Worm (Caenorhabditis elegans): ENCODE measurements around the gene K09A9.8.
A peak's percentile ranks its signal among the peaks of the same experiment; 100 is the strongest.

DNA sequence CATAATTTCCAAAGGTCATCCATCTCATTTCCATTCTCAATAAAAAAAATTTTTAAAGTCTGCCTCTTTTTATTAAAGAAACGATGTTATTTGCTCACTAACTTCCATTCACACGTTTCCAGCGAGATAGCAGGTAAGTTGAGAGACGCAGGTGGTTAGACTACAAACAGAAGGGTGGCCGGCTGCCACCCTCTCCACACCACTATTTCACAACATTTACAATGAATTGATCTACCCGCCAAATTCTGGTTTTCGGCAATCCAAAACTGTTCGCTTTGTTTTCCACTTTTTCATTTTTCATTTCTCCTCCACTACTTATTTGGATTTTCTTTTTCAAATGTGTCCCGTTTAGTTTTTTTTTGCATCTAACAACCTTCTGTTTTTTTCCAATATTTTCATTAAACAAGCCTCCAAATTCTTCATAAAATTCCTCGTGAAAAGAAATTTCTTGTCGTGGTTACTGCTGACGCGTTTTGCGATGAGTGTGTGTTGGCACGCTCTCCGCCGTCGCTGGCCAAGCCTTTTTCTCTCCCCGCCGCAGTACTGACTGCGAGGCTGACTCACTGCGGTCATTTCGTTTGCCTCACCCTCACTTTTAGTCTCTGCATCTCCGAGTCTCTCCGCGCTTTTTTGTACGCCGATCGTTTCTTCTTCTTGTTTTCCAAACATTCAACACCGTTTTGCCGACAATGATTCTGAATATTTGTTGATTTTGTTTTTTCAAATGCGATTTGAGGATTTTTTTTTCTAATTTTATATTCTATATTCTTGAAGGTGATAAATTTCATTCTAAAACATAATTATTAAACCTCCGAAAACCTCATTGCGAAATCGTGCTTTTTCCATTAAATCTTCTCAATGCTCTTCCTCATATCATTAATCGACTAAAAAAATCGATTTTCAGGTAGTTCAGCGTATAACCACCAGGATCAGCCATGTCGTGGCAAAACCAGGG is 28.7 kb downstream of the K09A9.8 start, which contains the start of gene dyn-1:
- no peak for TF ChIP-seq ZK546.5 (tag; optimal IDR thresholded peaks at IDR 0.05)
- no peak for TF ChIP-seq daf-12 (tag; optimal IDR thresholded peaks at IDR 0.05)
- no peak for TF ChIP-seq nhr-67 (tag; optimal IDR thresholded peaks at IDR 0.05)
- no peak for TF ChIP-seq fkh-10 (GFP tag; optimal IDR thresholded peaks at IDR 0.05)
- TF ChIP-seq nhr-237 (tag; optimal IDR thresholded peaks at IDR 0.05) = no peak
- TF ChIP-seq pqm-1 (tag; optimal IDR thresholded peaks at IDR 0.05) = peak; percentile 3
- TF ChIP-seq ceh-16 (tag; optimal IDR thresholded peaks at IDR 0.05) = no peak
- no peak for TF ChIP-seq aly-2 (tag; optimal IDR thresholded peaks at IDR 0.05)
- no peak for TF ChIP-seq ztf-4 (tag; optimal IDR thresholded peaks at IDR 0.05)
- TF ChIP-seq fos-1 (tag; optimal IDR thresholded peaks at IDR 0.05) = peak; percentile 49
